Worm (Caenorhabditis elegans): ENCODE results near the gene nhr-14.

- no peak for TF ChIP-seq ama-1 (optimal IDR thresholded peaks at IDR 0.05)
- peak; percentile 2 for TF ChIP-seq snpc-4 (tag; optimal IDR thresholded peaks at IDR 0.05)
- TF ChIP-seq nhr-6 (tag; optimal IDR thresholded peaks at IDR 0.05): peak; percentile 52
Measured at ce11 chrX:8477048-8477806, 1.2 kb upstream of the nhr-14 start.
